Fruit fly (Drosophila melanogaster) whole organism, embryonic: ENCODE measurements around the gene fz4.

Experiments
- Atf-2 ChIP-seq: fragments of 200-800 bp; sonication (Bioruptor generic); optimal IDR thresholded peaks from 2 replicates; lab custom pipeline; 2016; ENCODE audit warnings: missing biosample characterization, missing genetic modification characterization
- Atf3 ChIP-seq: fragments of 200-800 bp; sonication (Bioruptor generic); optimal IDR thresholded peaks from 3 replicates; lab custom pipeline; 2016; ENCODE audit warnings: missing biosample characterization, missing genetic modification characterization
- Bgb ChIP-seq: fragments of 200-800 bp; sonication (Bioruptor generic); IDR thresholded peaks from 2 replicates; pipeline ENCODE4 v1.3.6; 2022; ENCODE audit warnings: missing biosample characterization, missing genetic modification characterization; ENCODE audit not compliant: partially characterized antibody
- Blimp-1 ChIP-seq: fragments of 200-800 bp; sonication (Bioruptor generic); optimal IDR thresholded peaks from 3 replicates; lab custom pipeline; 2018; ENCODE audit warnings: missing biosample characterization, missing genetic modification characterization, mild to moderate bottlenecking, moderate library complexity, missing genetic modification reagents
- CG10431 ChIP-seq: fragments of 200-800 bp; sonication (Bioruptor generic); optimal IDR thresholded peaks from 3 replicates; lab custom pipeline; 2018; ENCODE audit warnings: missing biosample characterization, mild to moderate bottlenecking, missing genetic modification characterization
- CG13894 ChIP-seq: fragments of 200-800 bp; sonication (Bioruptor generic); optimal IDR thresholded peaks from 3 replicates; lab custom pipeline; 2018; ENCODE audit warnings: missing biosample characterization, mild to moderate bottlenecking, missing genetic modification characterization, moderate library complexity
- CG1529 ChIP-seq: fragments of 200-800 bp; sonication (Bioruptor generic); optimal IDR thresholded peaks from 3 replicates; lab custom pipeline; 2018; ENCODE audit warnings: missing biosample characterization, missing genetic modification characterization
- CG15601 ChIP-seq: fragments of 200-800 bp; sonication (Bioruptor generic); optimal IDR thresholded peaks from 3 replicates; lab custom pipeline; 2019; ENCODE audit warnings: missing biosample characterization, mild to moderate bottlenecking, missing genetic modification characterization, moderate library complexity
- CG1603 ChIP-seq: fragments of 200-800 bp; sonication (Bioruptor generic); optimal IDR thresholded peaks from 2 replicates; lab custom pipeline; 2019; ENCODE audit warnings: missing biosample characterization, mild to moderate bottlenecking, missing genetic modification characterization, moderate library complexity
- CG18619 ChIP-seq: fragments of 200-800 bp; sonication (Bioruptor generic); optimal IDR thresholded peaks from 3 replicates; lab custom pipeline; 2017; ENCODE audit warnings: missing biosample characterization, mild to moderate bottlenecking, missing genetic modification characterization
- CG2120 ChIP-seq: fragments of 200-800 bp; sonication (Bioruptor generic); optimal IDR thresholded peaks from 3 replicates; lab custom pipeline; 2016; ENCODE audit warnings: missing biosample characterization, missing genetic modification characterization
- CG3163 ChIP-seq: fragments of 200-800 bp; sonication (Bioruptor generic); optimal IDR thresholded peaks from 3 replicates; lab custom pipeline; 2016; ENCODE audit warnings: missing biosample characterization, missing genetic modification characterization
- CG4360 ChIP-seq: fragments of 200-800 bp; sonication (Bioruptor generic); IDR thresholded peaks from 2 replicates; pipeline ENCODE4 v1.3.6; 2022; ENCODE audit warnings: missing biosample characterization, missing genetic modification characterization
- CG9932 ChIP-seq: fragments of 200-800 bp; sonication (Bioruptor generic); IDR thresholded peaks from 2 replicates; pipeline ENCODE4 v1.3.6; 2022; ENCODE audit warnings: missing biosample characterization, missing genetic modification characterization
- Deaf1 ChIP-seq: fragments of 200-800 bp; optimal IDR thresholded peaks from 3 replicates; lab custom pipeline; 2019; ENCODE audit warnings: missing biosample characterization, mild to moderate bottlenecking, missing genetic modification characterization, moderate library complexity
- Eip74EF ChIP-seq, 2 experiments: fragments of 200-800 bp in 1 of 2; fragments of >200 bp in 1 of 2; sonication (Bioruptor generic) in 1 of 2; optimal IDR thresholded peaks; 2 replicates each; lab custom pipeline; 2017 to 2019; ENCODE audit warnings: missing biosample characterization in 2 of 2, missing genetic modification characterization in 2 of 2, mild to moderate bottlenecking in 1 of 2, moderate library complexity in 1 of 2
- Ets65A ChIP-seq: fragments of 200-800 bp; sonication (Bioruptor generic); peaks from one replicate; lab custom pipeline; 2016; ENCODE audit warnings: missing biosample characterization, missing genetic modification characterization
- Hsf ChIP-seq: fragments of 200-800 bp; sonication (Bioruptor generic); optimal IDR thresholded peaks from 3 replicates; lab custom pipeline; 2016; ENCODE audit warnings: missing biosample characterization, missing genetic modification characterization
- MESR4 ChIP-seq: fragments of 200-800 bp; sonication (Bioruptor generic); optimal IDR thresholded peaks from 2 replicates; lab custom pipeline; 2018; ENCODE audit warnings: missing biosample characterization, mild to moderate bottlenecking, missing genetic modification characterization, moderate library complexity
- NC2α ChIP-seq: fragments of 200-800 bp; sonication (Bioruptor generic); optimal IDR thresholded peaks from 2 replicates; lab custom pipeline; 2016; ENCODE audit warnings: missing biosample characterization, missing genetic modification characterization
- Sin3A ChIP-seq: fragments of >200 bp; optimal IDR thresholded peaks from 2 replicates; lab custom pipeline; 2018
- Sox102F ChIP-seq: fragments of 200-800 bp; sonication (Bioruptor generic); optimal IDR thresholded peaks from 2 replicates; lab custom pipeline; 2018; ENCODE audit warnings: missing biosample characterization, mild to moderate bottlenecking, missing genetic modification characterization, moderate library complexity
- Trl ChIP-seq, 3 experiments: fragments of >200 bp in 2 of 3; fragments of 200-800 bp in 1 of 3; sonication (Bioruptor generic) in 1 of 3; optimal IDR thresholded peaks; 2 replicates in 1 of 3; 3 replicates in 2 of 3; lab custom pipeline; 2016 to 2017; ENCODE audit warnings: missing biosample characterization in 1 of 3, missing genetic modification characterization in 1 of 3
- abd-A ChIP-seq: fragments of 200-800 bp; sonication (Bioruptor generic); optimal IDR thresholded peaks from 3 replicates; lab custom pipeline; 2019; ENCODE audit warnings: missing biosample characterization, mild to moderate bottlenecking, missing genetic modification characterization, moderate library complexity
- croc ChIP-seq: fragments of 200-800 bp; sonication (Bioruptor generic); conservative IDR thresholded peaks from 3 replicates; pipeline ENCODE4 v1.3.6; 2022; ENCODE audit warnings: missing biosample characterization, missing genetic modification characterization
- crol ChIP-seq: fragments of 200-800 bp; sonication (Bioruptor generic); IDR thresholded peaks from 2 replicates; pipeline ENCODE4 v1.3.6; 2022; ENCODE audit warnings: missing biosample characterization, missing genetic modification characterization
- eve ChIP-seq, 2 experiments: fragments of >200 bp; optimal IDR thresholded peaks; 2 replicates each; lab custom pipeline; 2017; ENCODE audit warnings: missing biosample characterization in 2 of 2, missing genetic modification characterization in 2 of 2
- ftz-f1 ChIP-seq: fragments of 200-800 bp; sonication (Bioruptor generic); optimal IDR thresholded peaks from 2 replicates; lab custom pipeline; 2016; ENCODE audit warnings: missing biosample characterization, missing genetic modification characterization
- kni ChIP-seq: fragments of 200-800 bp; sonication (Bioruptor generic); optimal IDR thresholded peaks from 3 replicates; lab custom pipeline; 2017; ENCODE audit warnings: mild to moderate bottlenecking, missing biosample characterization, missing genetic modification reagents, missing genetic modification characterization
- odd ChIP-seq: fragments of 200-800 bp; sonication (Bioruptor generic); optimal IDR thresholded peaks from 2 replicates; lab custom pipeline; 2017; ENCODE audit warnings: missing biosample characterization, mild to moderate bottlenecking, missing genetic modification characterization
- otp ChIP-seq: fragments of 200-800 bp; sonication (Bioruptor generic); IDR thresholded peaks from 3 replicates; pipeline ENCODE4, ENCODE4 v1.3.6; 2022; ENCODE audit warnings: missing biosample characterization, missing genetic modification characterization
- pros ChIP-seq: fragments of 200-800 bp; sonication (Bioruptor generic); optimal IDR thresholded peaks from 3 replicates; lab custom pipeline; 2019; ENCODE audit warnings: missing biosample characterization, mild to moderate bottlenecking, missing genetic modification characterization, moderate library complexity
- psq ChIP-seq: fragments of 200-800 bp; sonication (Bioruptor generic); optimal IDR thresholded peaks from 2 replicates; lab custom pipeline; 2017; ENCODE audit warnings: missing biosample characterization, missing genetic modification characterization
- stwl ChIP-seq: fragments of 200-800 bp; sonication (Bioruptor generic); optimal IDR thresholded peaks from 3 replicates; lab custom pipeline; 2018; ENCODE audit warnings: missing biosample characterization, mild to moderate bottlenecking, missing genetic modification characterization, moderate library complexity
- tll ChIP-seq, 2 experiments: fragments of 200-800 bp in 1 of 2; fragments of >200 bp in 1 of 2; sonication (Bioruptor generic) in 1 of 2; optimal IDR thresholded peaks; 2 replicates each; lab custom pipeline; 2017 to 2019; ENCODE audit warnings: missing biosample characterization in 2 of 2, missing genetic modification characterization in 2 of 2, mild to moderate bottlenecking in 1 of 2, moderate library complexity in 1 of 2
- tna ChIP-seq: fragments of 200-800 bp; sonication (Bioruptor generic); IDR thresholded peaks from 2 replicates; pipeline ENCODE4 v1.3.6; 2022; ENCODE audit warnings: missing biosample characterization, missing genetic modification characterization; ENCODE audit not compliant: partially characterized antibody
- wor ChIP-seq: fragments of 200-800 bp; sonication (Bioruptor generic); IDR thresholded peaks from 2 replicates; pipeline ENCODE4 v1.3.6; 2022; ENCODE audit warnings: missing biosample characterization, missing genetic modification characterization

The fz4 gene

dm6 chrX:7094861-7095260, 15.3 kb downstream of the fz4 start (continued):
- TF ChIP-seq Sox102F (GFP tag; lab: Kevin White, UChicago) (peak; percentile 83), MESR4 (GFP tag; lab: Kevin White, UChicago) (no peak), tna (GFP tag; lab: Robert Waterston, UW) (no peak), NC2α (no peak), Hsf (no peak), croc (GFP tag; lab: Robert Waterston, UW) (no peak), Eip74EF (GFP tag; optimal IDR thresholded peaks at IDR 0.05; lab: Kevin White, UChicago) (no peak), Atf3 (GFP tag; lab: Kevin White, UChicago) (no peak), CG9932 (GFP tag; lab: Robert Waterston, UW) (no peak), wor (GFP tag; lab: Robert Waterston, UW) (peak; percentile 36; the same call in 1 of the 2 replicates), Blimp-1 (GFP tag; lab: Kevin White, UChicago) (peak; percentile 69), Sin3A (lab: Kevin White, UChicago) (no peak)
- TF ChIP-seq, all 482 proteins: peak for 80

dm6 chrX:7094169-7094568, 16.0 kb downstream of the fz4 start:
- TF ChIP-seq odd (GFP tag; lab: Kevin White, UChicago) (no peak), tll (GFP tag; optimal IDR thresholded peaks at IDR 0.05; lab: Kevin White, UChicago) (no peak), kni (peak; percentile 29), CG1529 (GFP tag; lab: Kevin White, UChicago) (no peak), CG9932 (GFP tag; lab: Robert Waterston, UW) (0 out of 2 replicates have a peak, but pooled peaks have one; percentile 30), abd-A (peak; percentile 40), CG10431 (GFP tag; lab: Kevin White, UChicago) (peak; percentile 78), Deaf1 (tag; lab: Kevin White, UChicago) (peak; percentile 59), psq (GFP tag; lab: Kevin White, UChicago) (peak; percentile 4), Atf-2 (GFP tag; lab: Kevin White, UChicago) (no peak), crol (GFP tag; lab: Robert Waterston, UW) (peak; percentile 86), stwl (tag; lab: Kevin White, UChicago) (no peak), Bgb (0 out of 2 replicates have a peak, but pooled peaks have one; percentile 30), CG13894 (peak; percentile 28), CG1603 (no peak), pros (peak; percentile 41), otp (GFP tag; lab: Robert Waterston, UW) (no peak)

- TF ChIP-seq CG15601 (tag; lab: Kevin White, UChicago) (peak; percentile 20), CG4360 (GFP tag; lab: Robert Waterston, UW) (0 out of 2 replicates have a peak, but pooled peaks have one; percentile 5), Ets65A (GFP tag; lab: Kevin White, UChicago) (peak; percentile 83), CG18619 (GFP tag; lab: Kevin White, UChicago) (no peak), Atf3 (GFP tag; lab: Kevin White, UChicago) (no peak), CG3163 (GFP tag; lab: Kevin White, UChicago) (peak; percentile 53), eve (GFP tag; optimal IDR thresholded peaks at IDR 0.05; lab: Kevin White, UChicago) (peak in 1 of 2 experiments; percentile 52), Trl (optimal IDR thresholded peaks at IDR 0.05; lab: Kevin White, UChicago) (peak in 1 of 2 experiments; percentile 20), Trl (GFP tag; optimal IDR thresholded peaks at IDR 0.05; lab: Kevin White, UChicago) (no peak), CG2120 (GFP tag; lab: Kevin White, UChicago) (no peak), MESR4 (GFP tag; lab: Kevin White, UChicago) (no peak), ftz-f1 (no peak)
These were observed 18.2 kb downstream of the fz4 start for dm6 chrX:7091909-7092308.
